Fruit fly (Drosophila melanogaster) S2 (cell line): Measurements from ENCODE around the gene CG14856.

ENCODE experiments used
- CG8478 ChIP-seq: fragments of >200 bp; optimal IDR thresholded peaks from 2 replicates; lab custom pipeline; 2018
- CTCF ChIP-seq, 2 experiments: fragments of >200 bp; optimal IDR thresholded peaks; 2 replicates each; lab custom pipeline; 2018

- TF ChIP-seq CG8478 (no peak), CTCF (optimal IDR thresholded peaks at IDR 0.05; lab: Kevin White, UChicago) (no peak)
Measured at dm6 chr3R:14801407-14801806, 2.6 kb downstream of the CG14856 start, which contains the start of gene CG14857.
